Worm (Caenorhabditis elegans) whole organism, late embryonic: Measurements from ENCODE around the gene ncr-1.
A peak's percentile ranks its signal among the peaks of the same experiment; 100 is the strongest.

Experiments used
- C08G9.2 ChIP-seq: sonication (generic microtip); optimal IDR thresholded peaks from 2 replicates; lab custom pipeline; 2016; ENCODE audit warnings: mild to moderate bottlenecking, missing genetic modification characterization, moderate library complexity, missing compliant biosample characterization
- C38D4.7 ChIP-seq: fragments of 200-800 bp; sonication (Bioruptor generic); optimal IDR thresholded peaks from 2 replicates; lab custom pipeline; 2018; ENCODE audit warnings: mild to moderate bottlenecking, missing genetic modification characterization, moderate library complexity, missing compliant biosample characterization
- F13H6.1 ChIP-seq: sonication (generic microtip); optimal IDR thresholded peaks from 2 replicates; lab custom pipeline; 2016; ENCODE audit warnings: missing genetic modification characterization, missing compliant biosample characterization
- K02D7.2 ChIP-seq: sonication (generic microtip); optimal IDR thresholded peaks from 2 replicates; lab custom pipeline; 2017; ENCODE audit warnings: mild to moderate bottlenecking, missing genetic modification characterization, missing compliant biosample characterization
- T23F11.4 ChIP-seq: fragments of 200-800 bp; sonication (Bioruptor generic); optimal IDR thresholded peaks from 2 replicates; lab custom pipeline; 2018; ENCODE audit warnings: mild to moderate bottlenecking, missing genetic modification characterization, missing compliant biosample characterization
- Y22D7AL.16 ChIP-seq: sonication (generic microtip); optimal IDR thresholded peaks from 2 replicates; lab custom pipeline; 2016; ENCODE audit warnings: missing genetic modification characterization, missing compliant biosample characterization
- ama-1 ChIP-seq: fragments of 150-350 bp; optimal IDR thresholded peaks from 2 replicates; lab custom pipeline; 2014
- ceh-18 ChIP-seq: sonication (generic microtip); optimal IDR thresholded peaks from 2 replicates; lab custom pipeline; 2016; ENCODE audit warnings: missing genetic modification characterization, missing compliant biosample characterization
- ceh-19 ChIP-seq: fragments of 200-800 bp; sonication (Bioruptor generic); optimal IDR thresholded peaks from 2 replicates; lab custom pipeline; 2018; ENCODE audit warnings: mild to moderate bottlenecking, missing genetic modification characterization, missing compliant biosample characterization
- ceh-2 ChIP-seq: sonication (generic microtip); optimal IDR thresholded peaks from 2 replicates; lab custom pipeline; 2016; ENCODE audit warnings: missing genotype, missing genetic modification characterization, missing compliant biosample characterization
- ceh-24 ChIP-seq: sonication (generic microtip); optimal IDR thresholded peaks from 2 replicates; lab custom pipeline; 2016; ENCODE audit warnings: mild to moderate bottlenecking, missing genetic modification characterization, missing compliant biosample characterization
- ceh-31 ChIP-seq: sonication (generic microtip); optimal IDR thresholded peaks from 2 replicates; lab custom pipeline; 2016; ENCODE audit warnings: missing genetic modification characterization, missing compliant biosample characterization
- ceh-34 ChIP-seq: sonication (generic microtip); optimal IDR thresholded peaks from 2 replicates; lab custom pipeline; 2016; ENCODE audit warnings: mild to moderate bottlenecking, missing genetic modification characterization, missing compliant biosample characterization
- ceh-45 ChIP-seq: fragments of 200-800 bp; sonication (Bioruptor generic); IDR thresholded peaks from 2 replicates; pipeline ENCODE4 v1.3.6; 2022; ENCODE audit warnings: missing genetic modification reagents, missing genetic modification characterization, missing compliant biosample characterization
- ceh-9 ChIP-seq: sonication (generic microtip); optimal IDR thresholded peaks from 2 replicates; lab custom pipeline; 2016; ENCODE audit warnings: mild to moderate bottlenecking, missing genetic modification characterization, inconsistent platforms, missing compliant biosample characterization
- dmd-4 ChIP-seq: sonication (generic microtip); optimal IDR thresholded peaks from 2 replicates; lab custom pipeline; 2016; ENCODE audit warnings: borderline replicate concordance, missing genetic modification characterization, missing compliant biosample characterization
- dve-1 ChIP-seq: sonication (generic microtip); optimal IDR thresholded peaks from 2 replicates; lab custom pipeline; 2017; ENCODE audit warnings: antibody characterized with exemption, mild to moderate bottlenecking, missing genetic modification characterization, missing compliant biosample characterization
- elt-2 ChIP-seq: sonication (generic microtip); optimal IDR thresholded peaks from 2 replicates; lab custom pipeline; 2016; ENCODE audit warnings: missing genetic modification reagents, missing genetic modification characterization, missing compliant biosample characterization
- elt-4 ChIP-seq: sonication (generic microtip); optimal IDR thresholded peaks from 2 replicates; lab custom pipeline; 2016; ENCODE audit warnings: missing genetic modification characterization, missing compliant biosample characterization
- fax-1 ChIP-seq: sonication (generic microtip); optimal IDR thresholded peaks from 2 replicates; lab custom pipeline; 2016; ENCODE audit warnings: missing genotype, missing genetic modification characterization, missing compliant biosample characterization
- gmeb-2 ChIP-seq: sonication (generic microtip); optimal IDR thresholded peaks from 2 replicates; lab custom pipeline; 2016; ENCODE audit warnings: missing genetic modification characterization, inconsistent platforms, missing compliant biosample characterization
- hlh-8 ChIP-seq: sonication (generic microtip); optimal IDR thresholded peaks from 2 replicates; lab custom pipeline; 2016; ENCODE audit warnings: missing genotype, missing genetic modification characterization, missing compliant biosample characterization
- madf-2 ChIP-seq: sonication (generic microtip); optimal IDR thresholded peaks from 2 replicates; lab custom pipeline; 2017; ENCODE audit warnings: missing genetic modification characterization, missing compliant biosample characterization
- mec-3 ChIP-seq: sonication (generic microtip); optimal IDR thresholded peaks from 2 replicates; lab custom pipeline; 2016; ENCODE audit warnings: borderline replicate concordance, missing genetic modification characterization, missing compliant biosample characterization
- nhr-11 ChIP-seq: fragments of 150-350 bp; optimal IDR thresholded peaks from 2 replicates; lab custom pipeline; 2014; ENCODE audit warnings: missing biosample characterization, missing genetic modification characterization
- npax-4 ChIP-seq: sonication (generic microtip); optimal IDR thresholded peaks from 2 replicates; lab custom pipeline; 2016; ENCODE audit warnings: missing genetic modification characterization, missing compliant biosample characterization
- pat-9 ChIP-seq: fragments of 200-800 bp; sonication (Bioruptor generic); optimal IDR thresholded peaks from 2 replicates; lab custom pipeline; 2018; ENCODE audit warnings: mild to moderate bottlenecking, missing genetic modification characterization, moderate library complexity, missing compliant biosample characterization
- pax-1 ChIP-seq: fragments of 150-350 bp; optimal IDR thresholded peaks from 2 replicates; lab custom pipeline; 2014; ENCODE audit warnings: missing biosample characterization, missing genetic modification characterization
- pha-4 ChIP-seq: fragments of 150-350 bp; optimal IDR thresholded peaks from 2 replicates; lab custom pipeline; 2018; ENCODE audit warnings: missing biosample characterization, missing genetic modification reagents, missing genetic modification characterization
- pqm-1 ChIP-seq: sonication (generic microtip); optimal IDR thresholded peaks from 2 replicates; lab custom pipeline; 2016; ENCODE audit warnings: missing genetic modification characterization, missing compliant biosample characterization
- pros-1 ChIP-seq: fragments of 150-350 bp; optimal IDR thresholded peaks from 2 replicates; lab custom pipeline; 2014; ENCODE audit warnings: missing biosample characterization, missing genetic modification reagents, missing genetic modification characterization
- ref-2 ChIP-seq: sonication (generic microtip); optimal IDR thresholded peaks from 2 replicates; lab custom pipeline; 2016; ENCODE audit warnings: missing genetic modification characterization, missing compliant biosample characterization
- rnt-1 ChIP-seq: sonication (generic microtip); optimal IDR thresholded peaks from 2 replicates; lab custom pipeline; 2016; ENCODE audit warnings: missing genetic modification characterization, missing compliant biosample characterization
- sdc-2 ChIP-seq: sonication (generic microtip); optimal IDR thresholded peaks from 2 replicates; lab custom pipeline; 2016; ENCODE audit warnings: missing genotype, missing genetic modification characterization, missing compliant biosample characterization
- sox-4 ChIP-seq: sonication (generic microtip); optimal IDR thresholded peaks from 2 replicates; lab custom pipeline; 2017; ENCODE audit warnings: mild to moderate bottlenecking, missing genetic modification characterization, inconsistent platforms, missing compliant biosample characterization
- syd-9 ChIP-seq: sonication (generic microtip); optimal IDR thresholded peaks from 2 replicates; lab custom pipeline; 2016; ENCODE audit warnings: mild to moderate bottlenecking, missing genetic modification characterization, moderate library complexity, missing compliant biosample characterization
- tbx-2 ChIP-seq: sonication (generic microtip); optimal IDR thresholded peaks from 2 replicates; lab custom pipeline; 2016; ENCODE audit warnings: missing genetic modification characterization, missing compliant biosample characterization
- unc-3 ChIP-seq, 2 experiments: fragments of 200-800 bp in 1 of 2; sonication (Bioruptor generic) in 1 of 2; sonication (generic microtip) in 1 of 2; conservative IDR thresholded peaks in 1 of 2; optimal IDR thresholded peaks in 1 of 2; 2 replicates each; pipeline versions ENCODE4 v1.3.6 to Lab custom; 2016 to 2022; ENCODE audit warnings: missing compliant biosample characterization in 2 of 2, missing genetic modification characterization in 2 of 2, missing genetic modification reagents in 1 of 2
- unc-86 ChIP-seq: sonication (generic microtip); optimal IDR thresholded peaks from 2 replicates; lab custom pipeline; 2016; ENCODE audit warnings: missing genetic modification characterization, missing compliant biosample characterization
- zip-5 ChIP-seq: sonication (generic microtip); optimal IDR thresholded peaks from 2 replicates; lab custom pipeline; 2016; ENCODE audit warnings: missing genetic modification characterization, missing compliant biosample characterization

ncr-1 gene

ce11 chrX:4444073-4444472, 44.6 kb downstream of the ncr-1 start (continued):
- TF ChIP-seq unc-3 (GFP tag; conservative IDR thresholded peaks at IDR 0.05; lab: Robert Waterston, UW) (peak; percentile 84; the same call in 1 of the 2 replicates), unc-3 (tag; optimal IDR thresholded peaks at IDR 0.05; lab: Kevin White, UChicago) (peak; percentile 58), dmd-4 (no peak), ama-1 (lab: Kevin White, UChicago) (no peak), sox-4 (tag; lab: Kevin White, UChicago) (peak; percentile 66), pros-1 (tag; lab: Kevin White, UChicago) (no peak), elt-2 (tag; lab: Kevin White, UChicago) (peak; percentile 61), dve-1 (peak; percentile 28), C38D4.7 (GFP tag; lab: Kevin White, UChicago) (peak; percentile 69), ceh-19 (peak; percentile 65), sdc-2 (tag; lab: Kevin White, UChicago) (peak; percentile 79), rnt-1 (tag; lab: Kevin White, UChicago) (peak; percentile 36), ceh-24 (tag; lab: Kevin White, UChicago) (no peak), T23F11.4 (GFP tag; lab: Kevin White, UChicago) (peak; percentile 48), C08G9.2 (tag; lab: Kevin White, UChicago) (peak; percentile 68), nhr-11 (tag; lab: Kevin White, UChicago) (no peak), madf-2 (tag; lab: Kevin White, UChicago) (peak; percentile 67), ceh-2 (peak; percentile 30), unc-86 (tag; lab: Kevin White, UChicago) (peak; percentile 66), ceh-34 (tag; lab: Kevin White, UChicago) (peak; percentile 44), ceh-45 (GFP tag; lab: Robert Waterston, UW) (peak; percentile 62), npax-4 (peak; percentile 28), elt-4 (no peak), ref-2 (tag; lab: Kevin White, UChicago) (peak; percentile 58), gmeb-2 (peak; percentile 74), Y22D7AL.16 (tag; lab: Kevin White, UChicago) (peak; percentile 59), hlh-8 (tag; lab: Kevin White, UChicago) (peak; percentile 55), F13H6.1 (no peak), K02D7.2 (tag; lab: Kevin White, UChicago) (peak; percentile 55), ceh-31 (tag; lab: Kevin White, UChicago) (peak; percentile 11)

ce11 chrX:4440641-4441040, 48.0 kb downstream of the ncr-1 start, which contains the start of gene F15A8.1:
TSS of gene F15A8.1 (plus strand) at chrX:4440941.
- no peak for TF ChIP-seq tbx-2 (tag; lab: Kevin White, UChicago)
- TF ChIP-seq ceh-45 (GFP tag; lab: Robert Waterston, UW), result no peak
- TF ChIP-seq madf-2 (tag; lab: Kevin White, UChicago), result no peak
- TF ChIP-seq mec-3 (tag; lab: Kevin White, UChicago), result no peak
- TF ChIP-seq ceh-34 (tag; lab: Kevin White, UChicago), result no peak
- no peak for TF ChIP-seq T23F11.4 (GFP tag; lab: Kevin White, UChicago)
- TF ChIP-seq npax-4, result no peak
- no peak for TF ChIP-seq ceh-18 (tag; lab: Kevin White, UChicago)
- no peak for TF ChIP-seq pha-4
- TF ChIP-seq dve-1, result no peak
- no peak for TF ChIP-seq zip-5 (tag; lab: Kevin White, UChicago)
- TF ChIP-seq ceh-9 (tag; lab: Kevin White, UChicago), result no peak
- TF ChIP-seq ceh-19, result no peak
- no peak for TF ChIP-seq fax-1 (tag; lab: Kevin White, UChicago)
- TF ChIP-seq pax-1 (tag; lab: Kevin White, UChicago), result no peak
- TF ChIP-seq ceh-24 (tag; lab: Kevin White, UChicago), result no peak
- TF ChIP-seq ceh-31 (tag; lab: Kevin White, UChicago), result no peak
- TF ChIP-seq syd-9 (tag; lab: Kevin White, UChicago), result no peak
- no peak for TF ChIP-seq dmd-4

- TF ChIP-seq unc-3 (GFP tag; conservative IDR thresholded peaks at IDR 0.05; lab: Robert Waterston, UW), result no peak
- TF ChIP-seq unc-3 (tag; optimal IDR thresholded peaks at IDR 0.05; lab: Kevin White, UChicago), result no peak
- TF ChIP-seq dve-1, result no peak
- TF ChIP-seq pqm-1 (tag; lab: Kevin White, UChicago), result no peak
- TF ChIP-seq pat-9 (tag; lab: Kevin White, UChicago), result no peak
- no peak for TF ChIP-seq ceh-45 (GFP tag; lab: Robert Waterston, UW)
- no peak for TF ChIP-seq pax-1 (tag; lab: Kevin White, UChicago)
- TF ChIP-seq nhr-11 (tag; lab: Kevin White, UChicago), result no peak
- no peak for TF ChIP-seq ceh-2
- TF ChIP-seq dmd-4, result no peak
- no peak for TF ChIP-seq C08G9.2 (tag; lab: Kevin White, UChicago)
- no peak for TF ChIP-seq sdc-2 (tag; lab: Kevin White, UChicago)
Measured at ce11 chrX:4439616-4440015, 49.0 kb downstream of the ncr-1 start.
